Worm (Caenorhabditis elegans) whole organism, young adult: ENCODE measurements around the gene npp-9.

Experiments
- B0019.2 ChIP-seq: fragments of 200-800 bp; sonication (Bioruptor generic); conservative IDR thresholded peaks from 2 replicates; pipeline ENCODE4 v1.3.6; 2022; ENCODE audit warnings: missing genetic modification reagents, missing genetic modification characterization, missing compliant biosample characterization
- B0261.1 ChIP-seq: sonication (generic microtip); optimal IDR thresholded peaks from 2 replicates; lab custom pipeline; 2016; ENCODE audit warnings: mild to moderate bottlenecking, missing genetic modification characterization, moderate library complexity, missing compliant biosample characterization
- F10E7.11 ChIP-seq: sonication (generic microtip); optimal IDR thresholded peaks from 2 replicates; lab custom pipeline; 2017; ENCODE audit warnings: mild to moderate bottlenecking, missing genetic modification characterization, moderate library complexity, missing compliant biosample characterization
- F22D6.2 ChIP-seq: sonication (generic microtip); optimal IDR thresholded peaks from 2 replicates; lab custom pipeline; 2016; ENCODE audit warnings: mild to moderate bottlenecking, missing genetic modification characterization, missing compliant biosample characterization
- F23B12.7 ChIP-seq: sonication (generic microtip); optimal IDR thresholded peaks from 2 replicates; lab custom pipeline; 2017; ENCODE audit warnings: missing genetic modification characterization, mild to moderate bottlenecking, missing compliant biosample characterization, antibody characterized with exemption, moderate library complexity; ENCODE audit not compliant: insufficient read depth
- K12H6.12 ChIP-seq: fragments of 200-800 bp; sonication (Bioruptor generic); optimal IDR thresholded peaks from 2 replicates; lab custom pipeline; 2018; ENCODE audit warnings: mild to moderate bottlenecking, missing genetic modification characterization, missing compliant biosample characterization
- T07F8.4 ChIP-seq: sonication (generic microtip); optimal IDR thresholded peaks from 2 replicates; lab custom pipeline; 2016; ENCODE audit warnings: mild to moderate bottlenecking, missing genetic modification characterization, moderate library complexity, missing compliant biosample characterization
- T26A5.8 ChIP-seq: sonication (generic microtip); optimal IDR thresholded peaks from 2 replicates; lab custom pipeline; 2016; ENCODE audit warnings: missing genetic modification characterization, missing compliant biosample characterization
- Y56A3A.18 ChIP-seq: fragments of 200-800 bp; sonication (Bioruptor generic); IDR thresholded peaks from 2 replicates; pipeline ENCODE4 v1.3.6; 2022; ENCODE audit warnings: missing genetic modification reagents, missing genetic modification characterization, missing compliant biosample characterization
- Y95B8A.8 ChIP-seq: fragments of 200-800 bp; sonication (Bioruptor generic); IDR thresholded peaks from 2 replicates; pipeline ENCODE4 v1.3.6; 2022; ENCODE audit warnings: missing genetic modification reagents, missing genetic modification characterization, missing compliant biosample characterization
- ZK185.1 ChIP-seq: sonication (generic microtip); optimal IDR thresholded peaks from 2 replicates; lab custom pipeline; 2016; ENCODE audit warnings: mild to moderate bottlenecking, missing genetic modification characterization, missing compliant biosample characterization; ENCODE audit not compliant: poor library complexity, severe bottlenecking
- akir-1 ChIP-seq: fragments of 200-800 bp; sonication (Bioruptor generic); optimal IDR thresholded peaks from 2 replicates; lab custom pipeline; 2018; ENCODE audit warnings: mild to moderate bottlenecking, missing genetic modification characterization, moderate library complexity, missing compliant biosample characterization
- aptf-3 ChIP-seq: fragments of 200-800 bp; sonication (Bioruptor generic); IDR thresholded peaks from 2 replicates; pipeline ENCODE4 v1.3.6; 2022; ENCODE audit warnings: missing genetic modification characterization, missing compliant biosample characterization
- athp-1 ChIP-seq: sonication (generic microtip); optimal IDR thresholded peaks from 2 replicates; lab custom pipeline; 2017; ENCODE audit warnings: mild to moderate bottlenecking, missing genetic modification characterization, missing compliant biosample characterization
- bed-2 ChIP-seq: fragments of 200-800 bp; sonication (Bioruptor generic); IDR thresholded peaks from 2 replicates; pipeline ENCODE4 v1.3.6; 2022; ENCODE audit warnings: missing genetic modification reagents, missing genetic modification characterization, missing compliant biosample characterization
- cebp-1 ChIP-seq, 2 experiments: fragments of 200-800 bp in 1 of 2; sonication (Bioruptor generic) in 1 of 2; sonication (generic microtip) in 1 of 2; IDR thresholded peaks in 1 of 2; optimal IDR thresholded peaks in 1 of 2; 2 replicates each; pipeline versions ENCODE4 v1.3.6 to Lab custom; 2017 to 2022; ENCODE audit warnings: missing compliant biosample characterization in 2 of 2, missing genetic modification characterization in 2 of 2, mild to moderate bottlenecking in 1 of 2, missing genetic modification reagents in 1 of 2, moderate library complexity in 1 of 2
- cebp-2 ChIP-seq: fragments of 200-800 bp; sonication (Bioruptor generic); IDR thresholded peaks from 2 replicates; pipeline ENCODE4 v1.3.6; 2022; ENCODE audit warnings: missing genetic modification characterization, missing compliant biosample characterization
- ceh-27 ChIP-seq: fragments of 200-800 bp; sonication (Bioruptor generic); optimal IDR thresholded peaks from 2 replicates; lab custom pipeline; 2018; ENCODE audit warnings: mild to moderate bottlenecking, missing genetic modification characterization, moderate library complexity, missing compliant biosample characterization
- ceh-40 ChIP-seq: fragments of 200-800 bp; sonication (Bioruptor generic); IDR thresholded peaks from 2 replicates; pipeline ENCODE4 v1.3.6; 2022; ENCODE audit warnings: missing genetic modification characterization, missing compliant biosample characterization
- ceh-58 ChIP-seq: fragments of 200-800 bp; sonication (Bioruptor generic); IDR thresholded peaks from 2 replicates; pipeline ENCODE4 v1.3.6; 2022; ENCODE audit warnings: missing genetic modification characterization, missing compliant biosample characterization
- ceh-79 ChIP-seq: sonication (generic microtip); optimal IDR thresholded peaks from 2 replicates; lab custom pipeline; 2017; ENCODE audit warnings: mild to moderate bottlenecking, missing genetic modification characterization, missing compliant biosample characterization
- die-1 ChIP-seq: sonication (generic microtip); optimal IDR thresholded peaks from 2 replicates; lab custom pipeline; 2016; ENCODE audit warnings: missing genotype, mild to moderate bottlenecking, missing genetic modification characterization, missing compliant biosample characterization
- ekl-4 ChIP-seq: fragments of 200-800 bp; sonication (Bioruptor generic); IDR thresholded peaks from 2 replicates; pipeline ENCODE4 v1.3.6; 2022; ENCODE audit warnings: missing genetic modification reagents, missing genetic modification characterization, missing compliant biosample characterization
- ets-4 ChIP-seq: fragments of 200-800 bp; sonication (Bioruptor generic); optimal IDR thresholded peaks from 2 replicates; lab custom pipeline; 2018; ENCODE audit warnings: mild to moderate bottlenecking, missing genetic modification characterization, missing compliant biosample characterization
- hlh-12 ChIP-seq: sonication (generic microtip); optimal IDR thresholded peaks from 2 replicates; lab custom pipeline; 2016; ENCODE audit warnings: missing genetic modification characterization, missing compliant biosample characterization
- hrde-1 ChIP-seq: sonication (generic microtip); optimal IDR thresholded peaks from 2 replicates; lab custom pipeline; 2016; ENCODE audit warnings: missing genetic modification characterization, mild to moderate bottlenecking, missing compliant biosample characterization, moderate library complexity, missing genotype, missing genetic modification reagents, borderline replicate concordance
- hsf-1 ChIP-seq: fragments of 200-800 bp; sonication (Bioruptor generic); IDR thresholded peaks from 2 replicates; pipeline ENCODE4 v1.3.6; 2022; ENCODE audit warnings: missing genetic modification reagents, missing genetic modification characterization, missing compliant biosample characterization
- lag-1 ChIP-seq: fragments of 200-800 bp; sonication (Bioruptor generic); IDR thresholded peaks from 2 replicates; pipeline ENCODE4 v1.3.6; 2022; ENCODE audit warnings: missing genetic modification reagents, missing genetic modification characterization, missing compliant biosample characterization
- let-607 ChIP-seq, 2 experiments: fragments of 200-800 bp in 1 of 2; sonication (Bioruptor generic) in 1 of 2; sonication (generic microtip) in 1 of 2; optimal IDR thresholded peaks; 2 replicates each; lab custom pipeline; 2016 to 2018; ENCODE audit warnings: mild to moderate bottlenecking in 2 of 2, missing compliant biosample characterization in 2 of 2, missing genetic modification characterization in 2 of 2, moderate library complexity in 2 of 2, missing genotype in 1 of 2
- lsl-1 ChIP-seq: fragments of 200-800 bp; sonication (Bioruptor generic); optimal IDR thresholded peaks from 2 replicates; lab custom pipeline; 2018; ENCODE audit warnings: mild to moderate bottlenecking, missing genetic modification characterization, moderate library complexity, missing compliant biosample characterization
- lsy-27 ChIP-seq: sonication (generic microtip); optimal IDR thresholded peaks from 2 replicates; lab custom pipeline; 2017; ENCODE audit warnings: missing genetic modification characterization, mild to moderate bottlenecking, missing compliant biosample characterization, antibody characterized with exemption, missing genotype, borderline replicate concordance; ENCODE audit not compliant: insufficient read depth
- nfya-2 ChIP-seq: fragments of 200-800 bp; sonication (Bioruptor generic); IDR thresholded peaks from 2 replicates; pipeline ENCODE4 v1.3.6; 2022; ENCODE audit warnings: missing genetic modification reagents, missing genetic modification characterization, missing compliant biosample characterization
- nhr-120 ChIP-seq: fragments of 200-800 bp; sonication (Bioruptor generic); IDR thresholded peaks from 2 replicates; pipeline ENCODE4 v1.3.6; 2022; ENCODE audit warnings: missing genetic modification characterization, missing compliant biosample characterization
- nhr-90 ChIP-seq: sonication (generic microtip); optimal IDR thresholded peaks from 2 replicates; lab custom pipeline; 2016; ENCODE audit warnings: missing genotype, mild to moderate bottlenecking, missing genetic modification characterization, missing compliant biosample characterization
- pbrm-1 ChIP-seq: fragments of 200-800 bp; sonication (Bioruptor generic); IDR thresholded peaks from 2 replicates; pipeline ENCODE4 v1.3.6; 2022; ENCODE audit warnings: missing genetic modification reagents, missing genetic modification characterization, missing compliant biosample characterization
- pha-4 ChIP-seq: fragments of 150-350 bp; sonication (generic microtip); optimal IDR thresholded peaks from 2 replicates; lab custom pipeline; 2014; ENCODE audit warnings: missing biosample characterization, missing genetic modification reagents, missing genetic modification characterization
- repo-1 ChIP-seq: sonication (generic microtip); optimal IDR thresholded peaks from 2 replicates; lab custom pipeline; 2017; ENCODE audit warnings: mild to moderate bottlenecking, missing genetic modification characterization, missing compliant biosample characterization
- sdz-38 ChIP-seq: sonication (generic microtip); optimal IDR thresholded peaks from 2 replicates; lab custom pipeline; 2016; ENCODE audit warnings: missing genotype, missing genetic modification characterization, missing compliant biosample characterization
- sea-2 ChIP-seq: fragments of 200-800 bp; sonication (Bioruptor generic); IDR thresholded peaks from 2 replicates; pipeline ENCODE4 v1.3.6; 2022; ENCODE audit warnings: missing genetic modification characterization, missing compliant biosample characterization
- snpc-1.1 ChIP-seq: sonication (generic microtip); optimal IDR thresholded peaks from 2 replicates; lab custom pipeline; 2017; ENCODE audit warnings: missing genetic modification characterization, mild to moderate bottlenecking, missing compliant biosample characterization, antibody characterized with exemption, moderate library complexity, missing genotype, missing genetic modification reagents; ENCODE audit not compliant: insufficient read depth
- snpc-4 ChIP-seq, 5 experiments: fragments of 150-350 bp in 1 of 5; sonication (generic microtip) in 4 of 5; optimal IDR thresholded peaks; 2 replicates each; lab custom pipeline; 2014 to 2018; ENCODE audit warnings: missing genetic modification characterization in 5 of 5, missing biosample characterization in 3 of 5, antibody characterized with exemption in 2 of 5, mild to moderate bottlenecking in 2 of 5, missing compliant biosample characterization in 2 of 5, missing genotype in 2 of 5, moderate library complexity in 2 of 5, missing genetic modification reagents in 1 of 5
- unc-130 ChIP-seq: sonication (generic microtip); optimal IDR thresholded peaks from 2 replicates; lab custom pipeline; 2016; ENCODE audit warnings: missing genetic modification reagents, missing genetic modification characterization, missing compliant biosample characterization
- zfh-2 ChIP-seq: fragments of 200-800 bp; sonication (Bioruptor generic); conservative IDR thresholded peaks from 2 replicates; pipeline ENCODE4 v1.3.6; 2022; ENCODE audit warnings: missing genetic modification reagents, missing genetic modification characterization, missing compliant biosample characterization
- ztf-18 ChIP-seq: sonication (generic microtip); optimal IDR thresholded peaks from 2 replicates; lab custom pipeline; 2016; ENCODE audit warnings: missing genotype, mild to moderate bottlenecking, missing genetic modification characterization, missing compliant biosample characterization
- ztf-28 ChIP-seq: fragments of 200-800 bp; sonication (Bioruptor generic); IDR thresholded peaks from 2 replicates; pipeline ENCODE4 v1.3.6; 2022; ENCODE audit warnings: missing genetic modification reagents, missing genetic modification characterization, missing compliant biosample characterization

The npp-9 gene

DNA sequence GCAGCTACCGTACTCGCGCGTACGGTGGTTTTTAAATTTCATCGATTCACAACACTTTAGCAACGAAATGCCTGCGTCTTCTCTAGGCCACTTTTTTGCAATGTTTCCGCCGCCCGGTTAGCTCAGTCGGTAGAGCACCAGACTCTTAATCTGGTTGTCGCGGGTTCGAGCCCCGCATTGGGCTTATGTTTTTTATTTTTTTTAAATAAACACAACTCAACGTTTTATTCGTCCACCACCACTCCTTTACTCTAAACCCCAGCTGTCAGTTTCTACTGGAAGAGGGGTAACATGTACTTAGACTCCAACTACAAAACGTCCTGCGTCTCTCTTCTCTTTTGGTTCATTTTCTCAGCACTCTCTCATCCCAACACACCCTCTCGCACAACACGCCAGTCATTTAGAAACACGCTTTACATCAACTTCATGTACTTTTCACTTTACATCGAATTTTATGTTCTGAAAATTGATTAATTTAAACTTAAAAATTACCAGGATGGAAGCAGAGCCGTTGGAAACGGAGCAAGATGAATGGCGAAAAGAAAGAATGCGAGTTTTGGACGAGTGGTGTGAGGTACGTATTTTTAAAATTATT lies 14.8 kb downstream of the npp-9 start, which contains the start of the genes elmd-1 and hecw-1 (continued):
- TF ChIP-seq ekl-4 (GFP tag; lab: Robert Waterston, UW) (0 out of 2 replicates have a peak, but pooled peaks have one; percentile 51), F10E7.11 (no peak), ztf-18 (tag; lab: Kevin White, UChicago) (peak; percentile 67), pbrm-1 (GFP tag; lab: Robert Waterston, UW) (peak; percentile 70; the same call in 1 of the 2 replicates), ceh-27 (peak; percentile 36), aptf-3 (no peak), ceh-79 (no peak), F23B12.7 (tag; lab: Kevin White, UChicago) (no peak), ZK185.1 (tag; lab: Kevin White, UChicago) (no peak), snpc-4 (GFP tag; optimal IDR thresholded peaks at IDR 0.05; lab: Kevin White, UChicago) (no peak), snpc-4 (tag; optimal IDR thresholded peaks at IDR 0.05; lab: Kevin White, UChicago) (peak in 3 of 4 experiments; percentile 28 to 59 (median 29)), cebp-1 (GFP tag; IDR thresholded peaks at IDR 0.05; lab: Robert Waterston, UW) (0 out of 2 replicates have a peak, but pooled peaks have one; percentile 17), cebp-1 (tag; optimal IDR thresholded peaks at IDR 0.05; lab: Kevin White, UChicago) (peak; percentile 56), hrde-1 (tag; lab: Kevin White, UChicago) (peak; percentile 17), B0261.1 (peak; percentile 91), ets-4 (GFP tag; lab: Kevin White, UChicago) (no peak), zfh-2 (GFP tag; lab: Robert Waterston, UW) (0 out of 2 replicates have a peak, but pooled peaks have one; percentile 36), lsl-1 (peak; percentile 82), let-607 (tag; optimal IDR thresholded peaks at IDR 0.05; lab: Kevin White, UChicago) (peak; percentile 19 to 55), B0019.2 (GFP tag; lab: Robert Waterston, UW) (peak; percentile 45; the same call in 1 of the 2 replicates), ztf-28 (GFP tag; lab: Robert Waterston, UW) (no peak), F22D6.2 (tag; lab: Kevin White, UChicago) (no peak), nhr-120 (GFP tag; lab: Robert Waterston, UW) (no peak), ceh-40 (GFP tag; lab: Robert Waterston, UW) (no peak), nhr-90 (tag; lab: Kevin White, UChicago) (peak; percentile 77), lsy-27 (tag; lab: Kevin White, UChicago) (no peak), die-1 (tag; lab: Kevin White, UChicago) (peak; percentile 46), sdz-38 (no peak), T26A5.8 (tag; lab: Kevin White, UChicago) (no peak), snpc-1.1 (tag; lab: Kevin White, UChicago) (peak; percentile 64), akir-1 (no peak), K12H6.12 (tag; lab: Kevin White, UChicago) (no peak), Y95B8A.8 (GFP tag; lab: Robert Waterston, UW) (0 out of 2 replicates have a peak, but pooled peaks have one; percentile 59), sea-2 (GFP tag; lab: Robert Waterston, UW) (no peak), bed-2 (GFP tag; lab: Robert Waterston, UW) (no peak), pha-4 (tag; lab: Kevin White, UChicago) (no peak), nfya-2 (GFP tag; lab: Robert Waterston, UW) (no peak), athp-1 (tag; lab: Kevin White, UChicago) (peak; percentile 29), ceh-58 (GFP tag; lab: Robert Waterston, UW) (no peak), hsf-1 (GFP tag; lab: Robert Waterston, UW) (0 out of 2 replicates have a peak, but pooled peaks have one; percentile 35), T07F8.4 (tag; lab: Kevin White, UChicago) (peak; percentile 28), cebp-2 (no peak), lag-1 (GFP tag; lab: Robert Waterston, UW) (no peak), repo-1 (tag; lab: Kevin White, UChicago) (peak; percentile 46), hlh-12 (tag; lab: Kevin White, UChicago) (no peak), unc-130 (no peak), Y56A3A.18 (no peak)
